Fruit fly (Drosophila melanogaster) whole organism, adult: ENCODE measurements around the gene CG44090.

ENCODE experiments used
- CG11617 ChIP-seq: fragments of 200-800 bp; sonication (Bioruptor generic); optimal IDR thresholded peaks from 2 replicates; lab custom pipeline; 2017; ENCODE audit warnings: mild to moderate bottlenecking, missing biosample characterization, missing genetic modification reagents, missing genetic modification characterization
- CG12768 ChIP-seq: fragments of 200-800 bp; sonication (Bioruptor generic); optimal IDR thresholded peaks from 2 replicates; lab custom pipeline; 2017; ENCODE audit warnings: missing biosample characterization, missing genetic modification characterization, mild to moderate bottlenecking, moderate library complexity, missing genetic modification reagents
- CG14711 ChIP-seq: fragments of 200-800 bp; sonication (Bioruptor generic); optimal IDR thresholded peaks from 2 replicates; lab custom pipeline; 2018; ENCODE audit warnings: missing biosample characterization, mild to moderate bottlenecking, missing genetic modification characterization, moderate library complexity
- CG1620 ChIP-seq: fragments of 200-800 bp; sonication (Bioruptor generic); optimal IDR thresholded peaks from 2 replicates; lab custom pipeline; 2016; ENCODE audit warnings: missing biosample characterization, missing genetic modification characterization
- CG33017 ChIP-seq: fragments of 200-800 bp; sonication (Bioruptor generic); optimal IDR thresholded peaks from 2 replicates; lab custom pipeline; 2018; ENCODE audit warnings: missing biosample characterization, mild to moderate bottlenecking, missing genetic modification characterization, moderate library complexity
- CG5204 ChIP-seq: fragments of 200-800 bp; sonication (Bioruptor generic); optimal IDR thresholded peaks from 2 replicates; lab custom pipeline; 2016; ENCODE audit warnings: missing biosample characterization, missing genetic modification characterization
- CG7045 ChIP-seq: fragments of 200-800 bp; sonication (Bioruptor generic); optimal IDR thresholded peaks from 2 replicates; lab custom pipeline; 2017; ENCODE audit warnings: missing biosample characterization, mild to moderate bottlenecking, missing genetic modification characterization
- CG7101 ChIP-seq: fragments of 200-800 bp; sonication (Bioruptor generic); optimal IDR thresholded peaks from 2 replicates; lab custom pipeline; 2018; ENCODE audit warnings: missing biosample characterization, mild to moderate bottlenecking, missing genetic modification characterization, moderate library complexity
- Clk ChIP-seq: fragments of 200-800 bp; sonication (Bioruptor generic); optimal IDR thresholded peaks from 2 replicates; lab custom pipeline; 2017; ENCODE audit warnings: missing biosample characterization, missing genetic modification characterization
- Crg-1 ChIP-seq: fragments of 200-800 bp; sonication (Bioruptor generic); optimal IDR thresholded peaks from 2 replicates; lab custom pipeline; 2016; ENCODE audit warnings: missing biosample characterization, missing genetic modification characterization
- Hr96 ChIP-seq: fragments of 200-800 bp; sonication (Bioruptor generic); optimal IDR thresholded peaks from 2 replicates; lab custom pipeline; 2016; ENCODE audit warnings: missing biosample characterization, missing genetic modification characterization
- Mnt ChIP-seq: fragments of 200-800 bp; sonication (Bioruptor generic); optimal IDR thresholded peaks from 2 replicates; lab custom pipeline; 2016; ENCODE audit warnings: missing biosample characterization, mild to moderate bottlenecking, missing genetic modification characterization
- bab1 ChIP-seq: fragments of 200-800 bp; sonication (Bioruptor generic); optimal IDR thresholded peaks from 3 replicates; lab custom pipeline; 2019; ENCODE audit warnings: missing biosample characterization, mild to moderate bottlenecking, missing genetic modification characterization, moderate library complexity
- cic ChIP-seq: fragments of 200-800 bp; sonication (Bioruptor generic); optimal IDR thresholded peaks from 2 replicates; lab custom pipeline; 2017; ENCODE audit warnings: missing biosample characterization, mild to moderate bottlenecking, missing genetic modification characterization, moderate library complexity
- cnc ChIP-seq, 2 experiments: fragments of >200 bp; optimal IDR thresholded peaks; 2 replicates each; lab custom pipeline; 2017
- kay ChIP-seq: fragments of 200-800 bp; sonication (Bioruptor generic); peaks from one replicate; lab custom pipeline; 2016; ENCODE audit warnings: missing biosample characterization, missing genetic modification characterization, borderline replicate concordance
- ovo ChIP-seq: fragments of 200-800 bp; sonication (Bioruptor generic); optimal IDR thresholded peaks from 2 replicates; lab custom pipeline; 2016; ENCODE audit warnings: missing biosample characterization, missing genetic modification characterization
- pad ChIP-seq: fragments of 200-800 bp; sonication (Bioruptor generic); optimal IDR thresholded peaks from 3 replicates; lab custom pipeline; 2017; ENCODE audit warnings: missing biosample characterization, missing genetic modification characterization, mild to moderate bottlenecking, moderate library complexity, missing genetic modification reagents
- tj ChIP-seq: fragments of 200-800 bp; sonication (Bioruptor generic); optimal IDR thresholded peaks from 3 replicates; lab custom pipeline; 2017; ENCODE audit warnings: missing biosample characterization, mild to moderate bottlenecking, missing genetic modification characterization, moderate library complexity
- toe ChIP-seq: fragments of 200-800 bp; sonication (Bioruptor generic); optimal IDR thresholded peaks from 2 replicates; lab custom pipeline; 2016; ENCODE audit warnings: missing biosample characterization, missing genetic modification characterization

CG44090 gene

dm6 chr3R:17440628-17441027 lies 6.4 kb upstream of the CG44090 start, which contains the start of gene CG14331:
CG14331 (minus strand) TSS chr3R:17440728.
- TF ChIP-seq CG33017 (tag; lab: Kevin White, UChicago) (no peak), cnc (optimal IDR thresholded peaks at IDR 0.05; lab: Kevin White, UChicago) (no peak), pad (no peak), CG14711 (no peak), Hr96 (GFP tag; lab: Kevin White, UChicago) (no peak), CG12768 (GFP tag; lab: Kevin White, UChicago) (no peak), CG1620 (GFP tag; lab: Kevin White, UChicago) (no peak), CG11617 (no peak), Mnt (no peak), Crg-1 (GFP tag; lab: Kevin White, UChicago) (no peak), bab1 (GFP tag; lab: Kevin White, UChicago) (no peak)

- TF ChIP-seq tj (GFP tag; lab: Kevin White, UChicago) (no peak), CG5204 (GFP tag; lab: Kevin White, UChicago) (no peak), cic (GFP tag; lab: Kevin White, UChicago) (no peak), Hr96 (GFP tag; lab: Kevin White, UChicago) (no peak)
Measured at dm6 chr3R:17433117-17433516, 1.1 kb downstream of the CG44090 start.

dm6 chr3R:17430481-17430880 lies 3.7 kb downstream of the CG44090 start:
- TF ChIP-seq Mnt (no peak), tj (GFP tag; lab: Kevin White, UChicago) (no peak), cic (GFP tag; lab: Kevin White, UChicago) (no peak), CG7045 (GFP tag; lab: Kevin White, UChicago) (no peak), CG1620 (GFP tag; lab: Kevin White, UChicago) (no peak)

dm6 chr3R:17426265-17426664 lies 8.0 kb downstream of the CG44090 start:
- no peak for TF ChIP-seq Crg-1 (GFP tag; lab: Kevin White, UChicago)
- no peak for TF ChIP-seq pad

- TF ChIP-seq kay (GFP tag; lab: Kevin White, UChicago) (no peak), cnc (optimal IDR thresholded peaks at IDR 0.05; lab: Kevin White, UChicago) (no peak), tj (GFP tag; lab: Kevin White, UChicago) (no peak), toe (GFP tag; lab: Kevin White, UChicago) (no peak), Mnt (no peak), CG1620 (GFP tag; lab: Kevin White, UChicago) (no peak), CG33017 (tag; lab: Kevin White, UChicago) (no peak), ovo (GFP tag; lab: Kevin White, UChicago) (no peak), pad (no peak), CG7101 (tag; lab: Kevin White, UChicago) (no peak)
Measured at dm6 chr3R:17425417-17425915, 8.8 kb downstream of the CG44090 start, which contains the start of gene cysu. cysu (plus strand) TSS chr3R:17425768.

- TF ChIP-seq pad: no peak
- TF ChIP-seq CG11617: no peak
- no peak for TF ChIP-seq tj (GFP tag; lab: Kevin White, UChicago)
- TF ChIP-seq CG12768 (GFP tag; lab: Kevin White, UChicago): no peak
Measured at dm6 chr3R:17422102-17422501, 12.1 kb downstream of the CG44090 start, which contains the start of gene CG14332. CG14332 (minus strand) TSS chr3R:17422202.

- TF ChIP-seq CG12768 (GFP tag; lab: Kevin White, UChicago) (no peak), CG33017 (tag; lab: Kevin White, UChicago) (no peak), cic (GFP tag; lab: Kevin White, UChicago) (no peak), toe (GFP tag; lab: Kevin White, UChicago) (no peak), CG5204 (GFP tag; lab: Kevin White, UChicago) (no peak), pad (no peak), kay (GFP tag; lab: Kevin White, UChicago) (no peak)
Measured at dm6 chr3R:17420338-17420737, 13.9 kb downstream of the CG44090 start, which contains the start of gene CG42835. CG42835 (plus strand) TSS chr3R:17420638.

- TF ChIP-seq Clk (GFP tag; lab: Kevin White, UChicago) (no peak), CG14711 (no peak), CG7101 (tag; lab: Kevin White, UChicago) (no peak), toe (GFP tag; lab: Kevin White, UChicago) (no peak), kay (GFP tag; lab: Kevin White, UChicago) (no peak), CG33017 (tag; lab: Kevin White, UChicago) (no peak), CG11617 (no peak), CG7045 (GFP tag; lab: Kevin White, UChicago) (no peak), CG1620 (GFP tag; lab: Kevin White, UChicago) (no peak), cnc (optimal IDR thresholded peaks at IDR 0.05; lab: Kevin White, UChicago) (no peak), CG12768 (GFP tag; lab: Kevin White, UChicago) (no peak), pad (no peak), cic (GFP tag; lab: Kevin White, UChicago) (no peak)
Measured at dm6 chr3R:17418459-17418858, 15.8 kb downstream of the CG44090 start, which contains the start of gene CG42834. CG42834 (plus strand) TSS chr3R:17418759.
